Fruit fly (Drosophila melanogaster): Measurements from ENCODE around the gene CG12746.

The CG12746 gene

dm6 chr3R:5606477-5606876, 41.8 kb downstream of the CG12746 start, which contains the start of gene asl:
asl (minus strand) TSS chr3R:5606543.
- TF ChIP-seq CG6813 (GFP tag; optimal IDR thresholded peaks at IDR 0.05): no peak
- TF ChIP-seq Deaf1 (tag; optimal IDR thresholded peaks at IDR 0.05): peak; percentile 47
- no peak for TF ChIP-seq dan (GFP tag; IDR thresholded peaks at IDR 0.05)
- no peak for TF ChIP-seq CG4404 (GFP tag; IDR thresholded peaks at IDR 0.05)
- no peak for TF ChIP-seq ab (GFP tag; optimal IDR thresholded peaks at IDR 0.05)
- TF ChIP-seq peb (GFP tag; IDR thresholded peaks at IDR 0.05): no peak
- peak; percentile 33 for TF ChIP-seq CG7556 (GFP tag; optimal IDR thresholded peaks at IDR 0.05)
- peak; percentile 44 for TF ChIP-seq CG10209 (GFP tag; optimal IDR thresholded peaks at IDR 0.05)
- TF ChIP-seq ci (GFP tag; IDR thresholded peaks at IDR 0.05): 0 out of 3 replicates have a peak, but pooled peaks have one; percentile 44
- peak; percentile 42 for TF ChIP-seq CG33557 (GFP tag; optimal IDR thresholded peaks at IDR 0.05)
- TF ChIP-seq oc (tag; optimal IDR thresholded peaks at IDR 0.05): no peak
- TF ChIP-seq H15 (GFP tag; IDR thresholded peaks at IDR 0.05): no peak
- peak; percentile 56 for TF ChIP-seq CG18619 (GFP tag; optimal IDR thresholded peaks at IDR 0.05)
- TF ChIP-seq pnt (GFP tag; optimal IDR thresholded peaks at IDR 0.05): peak; percentile 45
- TF ChIP-seq zf30C (GFP tag; optimal IDR thresholded peaks at IDR 0.05): peak; percentile 10
- TF ChIP-seq Xbp1 (GFP tag; optimal IDR thresholded peaks at IDR 0.05): peak; percentile 69
- no peak for TF ChIP-seq CG3407 (GFP tag; optimal IDR thresholded peaks at IDR 0.05)
- TF ChIP-seq H2.0 (GFP tag; IDR thresholded peaks at IDR 0.05): no peak
- TF ChIP-seq CG5180 (GFP tag; optimal IDR thresholded peaks at IDR 0.05): no peak
- TF ChIP-seq CG42726 (GFP tag; IDR thresholded peaks at IDR 0.05; ENCODE audit: partially characterized antibody): no peak
- no peak for TF ChIP-seq CG2129 (GFP tag; IDR thresholded peaks at IDR 0.05; ENCODE audit: partially characterized antibody)
- peak; percentile 48 for TF ChIP-seq CG2202 (tag; optimal IDR thresholded peaks at IDR 0.05)
- no peak for TF ChIP-seq CG34224 (GFP tag; IDR thresholded peaks at IDR 0.05; ENCODE audit: partially characterized antibody)
- no peak for TF ChIP-seq Hey (tag; optimal IDR thresholded peaks at IDR 0.05)
- TF ChIP-seq CG11398 (GFP tag; optimal IDR thresholded peaks at IDR 0.05): no peak
- peak; percentile 56 for TF ChIP-seq Camta (GFP tag; optimal IDR thresholded peaks at IDR 0.05)
- TF ChIP-seq twi (tag; optimal IDR thresholded peaks at IDR 0.05): peak; percentile 62
- TF ChIP-seq CG10366 (GFP tag; IDR thresholded peaks at IDR 0.05): peak; percentile 61
- peak; percentile 54 for TF ChIP-seq disco-r (GFP tag; optimal IDR thresholded peaks at IDR 0.05)
- TF ChIP-seq Doc2 (GFP tag; IDR thresholded peaks at IDR 0.05): no peak
- TF ChIP-seq CG14667 (GFP tag; IDR thresholded peaks at IDR 0.05): no peak
- no peak for TF ChIP-seq ara (GFP tag; IDR thresholded peaks at IDR 0.05)
- no peak for TF ChIP-seq tna (GFP tag; IDR thresholded peaks at IDR 0.05; ENCODE audit: partially characterized antibody)
- TF ChIP-seq pfk (GFP tag; optimal IDR thresholded peaks at IDR 0.05): no peak
- peak; percentile 58 for TF ChIP-seq tin (GFP tag; optimal IDR thresholded peaks at IDR 0.05)
- TF ChIP-seq CG3065 (GFP tag; optimal IDR thresholded peaks at IDR 0.05): peak; percentile 19
- TF ChIP-seq CG16779 (GFP tag; IDR thresholded peaks at IDR 0.05): no peak
- TF ChIP-seq bab2 (GFP tag; optimal IDR thresholded peaks at IDR 0.05): peak; percentile 36
- peak; percentile 37; the same call in 1 of the 2 replicates for TF ChIP-seq CG1024 (GFP tag; IDR thresholded peaks at IDR 0.05)
- peak; percentile 57; the same call in 1 of the 3 replicates for TF ChIP-seq Dbx (GFP tag; IDR thresholded peaks at IDR 0.05)
- peak; percentile 55 for TF ChIP-seq Chrac-16 (GFP tag; optimal IDR thresholded peaks at IDR 0.05)
- TF ChIP-seq vnd (GFP tag; IDR thresholded peaks at IDR 0.05; ENCODE audit: partially characterized antibody): no peak
- TF ChIP-seq CG8924 (tag; optimal IDR thresholded peaks at IDR 0.05): peak; percentile 76
- TF ChIP-seq CG12219 (GFP tag; optimal IDR thresholded peaks at IDR 0.05): peak; percentile 19
- peak; percentile 44 for TF ChIP-seq Myb (GFP tag; optimal IDR thresholded peaks at IDR 0.05)
- peak; percentile 32 for TF ChIP-seq CG12744 (GFP tag; optimal IDR thresholded peaks at IDR 0.05)
- peak; percentile 40 for TF ChIP-seq CG12104 (GFP tag; optimal IDR thresholded peaks at IDR 0.05)
- TF ChIP-seq CG6272 (GFP tag; IDR thresholded peaks at IDR 0.05): peak; percentile 47
- no peak for TF ChIP-seq mirr (GFP tag; optimal IDR thresholded peaks at IDR 0.05)
- peak; percentile 40; the same call in 1 of the 2 replicates for TF ChIP-seq esg (GFP tag; conservative IDR thresholded peaks at IDR 0.05)
- no peak for TF ChIP-seq sr (GFP tag; IDR thresholded peaks at IDR 0.05)
- TF ChIP-seq Sin3A (optimal IDR thresholded peaks at IDR 0.05): peak; percentile 74

All from whole organism, embryonic.